Fruit fly (Drosophila melanogaster) whole organism, embryonic: Measurements from ENCODE around the gene CG13461.
A peak's percentile ranks its signal among the peaks of the same experiment; 100 is the strongest.

Source experiments
- ATbp ChIP-seq: fragments of 200-800 bp; sonication (Bioruptor generic); optimal IDR thresholded peaks from 2 replicates; lab custom pipeline; 2017; ENCODE audit warnings: missing biosample characterization, mild to moderate bottlenecking, missing genetic modification characterization, missing genetic modification reagents
- Atf3 ChIP-seq: fragments of 200-800 bp; sonication (Bioruptor generic); optimal IDR thresholded peaks from 3 replicates; lab custom pipeline; 2016; ENCODE audit warnings: missing biosample characterization, missing genetic modification characterization
- B-H2 ChIP-seq: fragments of 200-800 bp; sonication (Bioruptor generic); optimal IDR thresholded peaks from 2 replicates; lab custom pipeline; 2018; ENCODE audit warnings: missing biosample characterization, mild to moderate bottlenecking, missing genetic modification characterization
- CG10209 ChIP-seq: fragments of 200-800 bp; sonication (Bioruptor generic); optimal IDR thresholded peaks from 3 replicates; lab custom pipeline; 2017; ENCODE audit warnings: missing biosample characterization, mild to moderate bottlenecking, missing genetic modification characterization, missing genetic modification reagents
- CG10431 ChIP-seq: fragments of 200-800 bp; sonication (Bioruptor generic); optimal IDR thresholded peaks from 3 replicates; lab custom pipeline; 2018; ENCODE audit warnings: missing biosample characterization, mild to moderate bottlenecking, missing genetic modification characterization
- CG10543 ChIP-seq: fragments of 200-800 bp; sonication (Bioruptor generic); optimal IDR thresholded peaks from 3 replicates; lab custom pipeline; 2017; ENCODE audit warnings: missing biosample characterization, mild to moderate bottlenecking, missing genetic modification characterization, moderate library complexity
- CG11247 ChIP-seq: fragments of 200-800 bp; sonication (Bioruptor generic); IDR thresholded peaks from 2 replicates; pipeline ENCODE4 v1.3.6; 2022; ENCODE audit warnings: missing biosample characterization, missing genetic modification characterization
- CG11560 ChIP-seq: fragments of 200-800 bp; sonication (Bioruptor generic); IDR thresholded peaks from 3 replicates; pipeline ENCODE4 v1.3.6; 2022; ENCODE audit warnings: missing biosample characterization, missing genetic modification characterization
- CG11723 ChIP-seq: fragments of 200-800 bp; sonication (Bioruptor generic); optimal IDR thresholded peaks from 2 replicates; lab custom pipeline; 2017; ENCODE audit warnings: missing biosample characterization, mild to moderate bottlenecking, missing genetic modification characterization
- CG13894 ChIP-seq: fragments of 200-800 bp; sonication (Bioruptor generic); optimal IDR thresholded peaks from 3 replicates; lab custom pipeline; 2018; ENCODE audit warnings: missing biosample characterization, mild to moderate bottlenecking, missing genetic modification characterization, moderate library complexity
- CG14050 ChIP-seq: fragments of 200-800 bp; sonication (Bioruptor generic); IDR thresholded peaks from 3 replicates; pipeline ENCODE4 v1.3.6; 2022; ENCODE audit warnings: missing biosample characterization, missing genetic modification characterization
- CG14667 ChIP-seq: fragments of 200-800 bp; sonication (Bioruptor generic); IDR thresholded peaks from 2 replicates; pipeline ENCODE4 v1.3.6; 2022; ENCODE audit warnings: missing biosample characterization, missing genetic modification characterization
- CG14965 ChIP-seq: fragments of 200-800 bp; sonication (Bioruptor generic); optimal IDR thresholded peaks from 2 replicates; lab custom pipeline; 2016; ENCODE audit warnings: missing biosample characterization, missing genetic modification characterization, borderline replicate concordance
- CG17361 ChIP-seq: fragments of 200-800 bp; sonication (Bioruptor generic); IDR thresholded peaks from 3 replicates; pipeline ENCODE4 v1.3.6; 2022; ENCODE audit warnings: missing biosample characterization, missing genetic modification characterization
- CG17612 ChIP-seq: fragments of 200-800 bp; sonication (Bioruptor generic); IDR thresholded peaks from 2 replicates; pipeline ENCODE4 v1.3.6; 2022; ENCODE audit warnings: missing biosample characterization, missing genetic modification characterization
- CG30431 ChIP-seq: fragments of 200-800 bp; sonication (Bioruptor generic); optimal IDR thresholded peaks from 2 replicates; lab custom pipeline; 2017; ENCODE audit warnings: missing biosample characterization, missing genetic modification characterization
- CG32767 ChIP-seq: fragments of 200-800 bp; sonication (Bioruptor generic); IDR thresholded peaks from 2 replicates; pipeline ENCODE4 v1.3.6; 2022; ENCODE audit warnings: missing biosample characterization, missing genetic modification characterization
- CG6254 ChIP-seq: fragments of 200-800 bp; sonication (Bioruptor generic); optimal IDR thresholded peaks from 3 replicates; lab custom pipeline; 2017; ENCODE audit warnings: mild to moderate bottlenecking, missing biosample characterization, missing genetic modification reagents, missing genetic modification characterization
- CG6813 ChIP-seq: fragments of 200-800 bp; sonication (Bioruptor generic); optimal IDR thresholded peaks from 2 replicates; lab custom pipeline; 2017; ENCODE audit warnings: missing biosample characterization, missing genetic modification characterization, mild to moderate bottlenecking, moderate library complexity, missing genetic modification reagents
- CG6854 ChIP-seq: fragments of 200-800 bp; sonication (Bioruptor generic); optimal IDR thresholded peaks from 3 replicates; lab custom pipeline; 2017; ENCODE audit warnings: missing biosample characterization, mild to moderate bottlenecking, missing genetic modification characterization
- CG7357 ChIP-seq: fragments of 200-800 bp; sonication (Bioruptor generic); IDR thresholded peaks from 3 replicates; pipeline ENCODE4 v1.3.6; 2022; ENCODE audit warnings: missing biosample characterization, missing genetic modification characterization
- CG8281 ChIP-seq: fragments of 200-800 bp; sonication (Bioruptor generic); optimal IDR thresholded peaks from 2 replicates; lab custom pipeline; 2018; ENCODE audit warnings: missing biosample characterization, mild to moderate bottlenecking, missing genetic modification characterization, moderate library complexity
- CG8478 ChIP-seq: fragments of >200 bp; optimal IDR thresholded peaks from 2 replicates; lab custom pipeline; 2018
- CG9876 ChIP-seq: fragments of 200-800 bp; sonication (Bioruptor generic); optimal IDR thresholded peaks from 2 replicates; lab custom pipeline; 2016; ENCODE audit warnings: missing biosample characterization, missing genetic modification characterization
- CTCF ChIP-seq: fragments of 200-800 bp; sonication (Bioruptor generic); optimal IDR thresholded peaks from 2 replicates; lab custom pipeline; 2017; ENCODE audit warnings: missing biosample characterization, mild to moderate bottlenecking, missing genetic modification characterization, moderate library complexity
- Doc2 ChIP-seq: fragments of 200-800 bp; sonication (Bioruptor generic); IDR thresholded peaks from 2 replicates; pipeline ENCODE4 v1.3.6; 2022; ENCODE audit warnings: missing biosample characterization, missing genetic modification characterization
- GATAe ChIP-seq: fragments of 200-800 bp; sonication (Bioruptor generic); conservative IDR thresholded peaks from 2 replicates; pipeline ENCODE4 v1.3.6; 2022; ENCODE audit warnings: missing biosample characterization, missing genetic modification characterization
- MBD-R2 ChIP-seq: fragments of 200-800 bp; sonication (Bioruptor generic); IDR thresholded peaks from 2 replicates; pipeline ENCODE4 v1.3.6; 2022; ENCODE audit warnings: missing biosample characterization, missing genetic modification characterization
- Nf-YA ChIP-seq: fragments of 200-800 bp; sonication (Bioruptor generic); IDR thresholded peaks from 2 replicates; pipeline ENCODE4 v1.3.6; 2022; ENCODE audit warnings: missing biosample characterization, missing genetic modification characterization
- Oli ChIP-seq: fragments of 200-800 bp; sonication (Bioruptor generic); optimal IDR thresholded peaks from 2 replicates; lab custom pipeline; 2018; ENCODE audit warnings: missing biosample characterization, mild to moderate bottlenecking, missing genetic modification characterization, moderate library complexity
- Rx ChIP-seq: fragments of 200-800 bp; sonication (Bioruptor generic); IDR thresholded peaks from 2 replicates; pipeline ENCODE4 v1.3.6; 2022; ENCODE audit warnings: missing biosample characterization, missing genetic modification characterization
- Sry-δ ChIP-seq: fragments of 200-800 bp; sonication (Bioruptor generic); optimal IDR thresholded peaks from 2 replicates; lab custom pipeline; 2016; ENCODE audit warnings: missing biosample characterization, missing genetic modification characterization
- Xbp1 ChIP-seq: fragments of 200-800 bp; sonication (Bioruptor generic); optimal IDR thresholded peaks from 3 replicates; lab custom pipeline; 2016; ENCODE audit warnings: missing biosample characterization, mild to moderate bottlenecking, missing genetic modification characterization
- ac ChIP-seq: fragments of 200-800 bp; sonication (Bioruptor generic); optimal IDR thresholded peaks from 3 replicates; lab custom pipeline; 2017; ENCODE audit warnings: missing biosample characterization, mild to moderate bottlenecking, missing genetic modification characterization
- cad ChIP-seq: fragments of >200 bp; optimal IDR thresholded peaks from 2 replicates; lab custom pipeline; 2017; ENCODE audit warnings: missing biosample characterization, missing genetic modification characterization
- cwo ChIP-seq: fragments of 200-800 bp; sonication (Bioruptor generic); optimal IDR thresholded peaks from 3 replicates; lab custom pipeline; 2017; ENCODE audit warnings: missing biosample characterization, missing genetic modification characterization, mild to moderate bottlenecking, moderate library complexity, missing genetic modification reagents
- dysf ChIP-seq: fragments of 200-800 bp; sonication (Bioruptor generic); IDR thresholded peaks from 3 replicates; pipeline ENCODE4 v1.3.6; 2022; ENCODE audit warnings: missing biosample characterization, missing genetic modification characterization
- eve ChIP-seq, 2 experiments: fragments of >200 bp; optimal IDR thresholded peaks; 2 replicates each; lab custom pipeline; 2017; ENCODE audit warnings: missing biosample characterization in 2 of 2, missing genetic modification characterization in 2 of 2
- fd102C ChIP-seq: fragments of 200-800 bp; sonication (Bioruptor generic); optimal IDR thresholded peaks from 2 replicates; lab custom pipeline; 2018; ENCODE audit warnings: missing biosample characterization, mild to moderate bottlenecking, missing genetic modification characterization, moderate library complexity
- gcm ChIP-seq: fragments of 200-800 bp; sonication (Bioruptor generic); optimal IDR thresholded peaks from 2 replicates; lab custom pipeline; 2019; ENCODE audit warnings: missing biosample characterization, mild to moderate bottlenecking, missing genetic modification characterization, moderate library complexity
- kay ChIP-seq: fragments of 200-800 bp; sonication (Bioruptor generic); optimal IDR thresholded peaks from 2 replicates; lab custom pipeline; 2016; ENCODE audit warnings: missing biosample characterization, missing genetic modification characterization
- knrl ChIP-seq: fragments of 200-800 bp; sonication (Bioruptor generic); IDR thresholded peaks from 3 replicates; pipeline ENCODE4 v1.3.6; 2022; ENCODE audit warnings: missing biosample characterization, missing genetic modification characterization; ENCODE audit not compliant: partially characterized antibody
- lilli ChIP-seq: fragments of 200-800 bp; sonication (Bioruptor generic); optimal IDR thresholded peaks from 3 replicates; lab custom pipeline; 2016; ENCODE audit warnings: missing biosample characterization, missing genetic modification characterization
- lmd ChIP-seq: fragments of 200-800 bp; sonication (Bioruptor generic); IDR thresholded peaks from 2 replicates; pipeline ENCODE4 v1.3.6; 2022; ENCODE audit warnings: missing biosample characterization, missing genetic modification characterization
- p53 ChIP-seq: fragments of 200-800 bp; sonication (Bioruptor generic); optimal IDR thresholded peaks from 2 replicates; lab custom pipeline; 2016; ENCODE audit warnings: missing biosample characterization, missing genetic modification characterization
- pros ChIP-seq: fragments of 200-800 bp; sonication (Bioruptor generic); optimal IDR thresholded peaks from 3 replicates; lab custom pipeline; 2019; ENCODE audit warnings: missing biosample characterization, mild to moderate bottlenecking, missing genetic modification characterization, moderate library complexity
- pum ChIP-seq: fragments of 200-800 bp; sonication (Bioruptor generic); optimal IDR thresholded peaks from 2 replicates; lab custom pipeline; 2016; ENCODE audit warnings: missing biosample characterization, missing genetic modification characterization
- sima ChIP-seq: fragments of 200-800 bp; sonication (Bioruptor generic); optimal IDR thresholded peaks from 2 replicates; lab custom pipeline; 2016; ENCODE audit warnings: missing biosample characterization, missing genetic modification characterization
- slbo ChIP-seq: fragments of 200-800 bp; sonication (Bioruptor generic); IDR thresholded peaks from 2 replicates; pipeline ENCODE4 v1.3.6; 2022; ENCODE audit warnings: missing biosample characterization, missing genetic modification characterization
- sr ChIP-seq: fragments of 200-800 bp; sonication (Bioruptor generic); IDR thresholded peaks from 3 replicates; pipeline ENCODE4 v1.3.6; 2022; ENCODE audit warnings: missing biosample characterization, missing genetic modification characterization
- trh ChIP-seq: fragments of 200-800 bp; sonication (Bioruptor generic); optimal IDR thresholded peaks from 2 replicates; lab custom pipeline; 2016; ENCODE audit warnings: missing biosample characterization, missing genetic modification characterization

The CG13461 gene

dm6 chr3L:15011638-15012335 is 40.5 kb downstream of the CG13461 start (continued):
- TF ChIP-seq CTCF (no peak), ac (no peak), CG8281 (tag; lab: Kevin White, UChicago) (peak; percentile 47), lmd (peak; percentile 71), eve (GFP tag; optimal IDR thresholded peaks at IDR 0.05; lab: Kevin White, UChicago) (peak in 1 of 2 experiments; percentile 88), p53 (no peak), CG6854 (GFP tag; lab: Kevin White, UChicago) (peak; percentile 30), CG10209 (peak; percentile 45), lilli (peak; percentile 50), CG32767 (GFP tag; lab: Robert Waterston, UW) (peak; percentile 65; the same call in 1 of the 2 replicates), GATAe (GFP tag; lab: Robert Waterston, UW) (no peak), pros (no peak), cad (GFP tag; lab: Kevin White, UChicago) (no peak), slbo (peak; percentile 76), CG11247 (GFP tag; lab: Robert Waterston, UW) (peak; percentile 69), fd102C (GFP tag; lab: Kevin White, UChicago) (peak; percentile 42), CG14050 (GFP tag; lab: Robert Waterston, UW) (peak; percentile 43; the same call in 1 of the 3 replicates), CG8478 (lab: Kevin White, UChicago) (no peak), gcm (GFP tag; lab: Kevin White, UChicago) (peak; percentile 84), dysf (GFP tag; lab: Robert Waterston, UW) (peak; percentile 68), MBD-R2 (GFP tag; lab: Robert Waterston, UW) (peak; percentile 39; the same call in 1 of the 2 replicates), Oli (tag; lab: Kevin White, UChicago) (peak; percentile 81), B-H2 (GFP tag; lab: Kevin White, UChicago) (no peak), CG14965 (GFP tag; lab: Kevin White, UChicago) (no peak), CG13894 (tag; lab: Kevin White, UChicago) (no peak), CG17361 (peak; percentile 84), Rx (0 out of 2 replicates have a peak, but pooled peaks have one; percentile 11), knrl (no peak), CG30431 (GFP tag; lab: Kevin White, UChicago) (peak; percentile 50), CG6254 (GFP tag; lab: Kevin White, UChicago) (peak; percentile 49), sr (GFP tag; lab: Robert Waterston, UW) (no peak), CG10431 (peak; percentile 21), ATbp (GFP tag; lab: Kevin White, UChicago) (peak; percentile 72), CG17612 (GFP tag; lab: Robert Waterston, UW) (peak; percentile 16; the same call in 1 of the 2 replicates), sima (GFP tag; lab: Kevin White, UChicago) (no peak), CG14667 (GFP tag; lab: Robert Waterston, UW) (peak; percentile 39; the same call in 1 of the 2 replicates), Nf-YA (GFP tag; lab: Robert Waterston, UW) (no peak), kay (GFP tag; lab: Kevin White, UChicago) (peak; percentile 47), Sry-δ (GFP tag; lab: Kevin White, UChicago) (no peak), Doc2 (GFP tag; lab: Robert Waterston, UW) (no peak), CG6813 (GFP tag; lab: Kevin White, UChicago) (peak; percentile 65), CG10543 (GFP tag; lab: Kevin White, UChicago) (peak; percentile 7), CG11560 (tag; lab: Robert Waterston, UW) (0 out of 3 replicates have a peak, but pooled peaks have one; percentile 13), CG9876 (GFP tag; lab: Kevin White, UChicago) (no peak), trh (GFP tag; lab: Kevin White, UChicago) (peak; percentile 28), CG11723 (GFP tag; lab: Kevin White, UChicago) (peak; percentile 51), cwo (GFP tag; lab: Kevin White, UChicago) (peak; percentile 67), pum (GFP tag; lab: Kevin White, UChicago) (peak; percentile 47), CG7357 (peak; percentile 60; the same call in 2 of the 3 replicates), Xbp1 (GFP tag; lab: Kevin White, UChicago) (peak; percentile 77), Atf3 (GFP tag; lab: Kevin White, UChicago) (no peak)
